Worm (Caenorhabditis elegans) whole organism, early embryonic: ENCODE measurements around the gene srh-243.

Experiments
- B0310.2 ChIP-seq: sonication (generic microtip); optimal IDR thresholded peaks from 2 replicates; lab custom pipeline; 2016; ENCODE audit warnings: mild to moderate bottlenecking, missing genetic modification characterization, missing compliant biosample characterization
- F13C5.2 ChIP-seq: sonication (generic microtip); optimal IDR thresholded peaks from 2 replicates; lab custom pipeline; 2017; ENCODE audit warnings: mild to moderate bottlenecking, missing genetic modification characterization, inconsistent platforms, missing compliant biosample characterization
- aly-1 ChIP-seq: sonication (generic microtip); optimal IDR thresholded peaks from 2 replicates; lab custom pipeline; 2016; ENCODE audit warnings: missing genetic modification characterization, missing compliant biosample characterization
- ama-1 ChIP-seq: fragments of 150-350 bp; optimal IDR thresholded peaks from 2 replicates; lab custom pipeline; 2014
- ceh-13 ChIP-seq: fragments of 200-800 bp; sonication (Bioruptor generic); optimal IDR thresholded peaks from 2 replicates; lab custom pipeline; 2018; ENCODE audit warnings: mild to moderate bottlenecking, missing genetic modification characterization, missing compliant biosample characterization
- ceh-36 ChIP-seq: sonication (generic microtip); optimal IDR thresholded peaks from 2 replicates; lab custom pipeline; 2016; ENCODE audit warnings: missing genetic modification characterization, inconsistent platforms, missing compliant biosample characterization
- ets-7 ChIP-seq: sonication (generic microtip); optimal IDR thresholded peaks from 2 replicates; lab custom pipeline; 2016; ENCODE audit warnings: missing genotype, missing genetic modification characterization, missing compliant biosample characterization
- flt-1 ChIP-seq: fragments of 200-800 bp; sonication (Bioruptor generic); IDR thresholded peaks from 2 replicates; pipeline ENCODE4 v1.3.6; 2022; ENCODE audit warnings: missing genetic modification characterization, missing compliant biosample characterization
- hmbx-1 ChIP-seq: sonication (generic microtip); optimal IDR thresholded peaks from 2 replicates; lab custom pipeline; 2016; ENCODE audit warnings: mild to moderate bottlenecking, missing genetic modification characterization, missing compliant biosample characterization
- hmg-4 ChIP-seq: fragments of 200-800 bp; sonication (Bioruptor generic); optimal IDR thresholded peaks from 2 replicates; lab custom pipeline; 2018; ENCODE audit warnings: mild to moderate bottlenecking, missing genetic modification characterization, missing compliant biosample characterization
- hnd-1 ChIP-seq: sonication (generic microtip); optimal IDR thresholded peaks from 2 replicates; lab custom pipeline; 2016; ENCODE audit warnings: missing genetic modification characterization, missing compliant biosample characterization
- pes-1 ChIP-seq: fragments of 200-800 bp; sonication (Bioruptor generic); IDR thresholded peaks from 2 replicates; pipeline ENCODE4 v1.3.6; 2022; ENCODE audit warnings: missing genetic modification reagents, missing genetic modification characterization, missing compliant biosample characterization
- scrt-1 ChIP-seq: fragments of 200-800 bp; sonication (Bioruptor generic); IDR thresholded peaks from 2 replicates; pipeline ENCODE4 v1.3.6; 2022; ENCODE audit warnings: missing genetic modification characterization, missing compliant biosample characterization
- sea-1 ChIP-seq: fragments of 200-800 bp; sonication (Bioruptor generic); conservative IDR thresholded peaks from 2 replicates; pipeline ENCODE4 v1.3.6; 2022; ENCODE audit warnings: missing genetic modification characterization, missing compliant biosample characterization
- tbx-11 ChIP-seq: fragments of 200-800 bp; sonication (Bioruptor generic); IDR thresholded peaks from 2 replicates; pipeline ENCODE4 v1.3.6; 2022; ENCODE audit warnings: missing genetic modification characterization, missing compliant biosample characterization
- tbx-37 ChIP-seq: fragments of 200-800 bp; sonication (Bioruptor generic); conservative IDR thresholded peaks from 2 replicates; pipeline ENCODE4 v1.3.6; 2022; ENCODE audit warnings: missing genetic modification reagents, missing genetic modification characterization, missing compliant biosample characterization
- tra-4 ChIP-seq: sonication (generic microtip); optimal IDR thresholded peaks from 2 replicates; lab custom pipeline; 2017; ENCODE audit warnings: missing genetic modification characterization, missing compliant biosample characterization

srh-243 gene

DNA sequence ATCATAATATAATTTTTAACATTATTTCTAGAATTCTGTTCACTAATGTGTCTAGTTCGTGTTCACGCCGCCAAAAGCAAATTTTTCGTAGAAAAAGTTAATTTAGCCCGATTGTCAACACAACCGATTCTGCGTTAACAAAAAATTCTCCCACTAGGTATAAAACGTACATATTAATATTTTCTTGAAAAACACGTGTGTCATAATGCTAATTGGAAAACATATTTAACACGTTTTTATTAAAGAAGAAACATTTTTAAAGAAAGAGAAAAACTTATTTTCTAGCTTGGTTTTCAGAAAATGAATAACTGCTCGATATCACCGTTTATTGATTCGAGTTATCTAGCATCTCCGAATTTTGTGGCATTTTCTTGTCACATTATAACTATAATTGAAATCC, at the start of gene srh-243:
TSS of gene srh-243 (plus strand) at position 301 of the 400 bp plus-strand sequence.
- TF ChIP-seq flt-1 (GFP tag; lab: Robert Waterston, UW): no peak
- TF ChIP-seq tbx-11 (GFP tag; lab: Robert Waterston, UW): no peak
- TF ChIP-seq hmg-4 (GFP tag; lab: Kevin White, UChicago): no peak
- no peak for TF ChIP-seq pes-1
- TF ChIP-seq hnd-1 (tag; lab: Kevin White, UChicago): no peak
- TF ChIP-seq sea-1 (GFP tag; lab: Robert Waterston, UW): no peak

- TF ChIP-seq pes-1 (no peak), flt-1 (GFP tag; lab: Robert Waterston, UW) (no peak), ets-7 (tag; lab: Kevin White, UChicago) (no peak), aly-1 (tag; lab: Kevin White, UChicago) (no peak), F13C5.2 (tag; lab: Kevin White, UChicago) (no peak), hnd-1 (tag; lab: Kevin White, UChicago) (no peak), B0310.2 (no peak), hmbx-1 (tag; lab: Kevin White, UChicago) (no peak), scrt-1 (GFP tag; lab: Robert Waterston, UW) (no peak), sea-1 (GFP tag; lab: Robert Waterston, UW) (no peak), ama-1 (lab: Kevin White, UChicago) (no peak), tbx-11 (GFP tag; lab: Robert Waterston, UW) (no peak), tra-4 (no peak), hmg-4 (GFP tag; lab: Kevin White, UChicago) (no peak)
Observed at ce11 chrV:2821618-2822272, 48.5 kb upstream of the srh-243 start, which contains the start of gene srh-36. Gene srh-36 (minus strand): TSS chrV:2821668.

ce11 chrV:2825978-2826377, 44.2 kb upstream of the srh-243 start:
- peak; percentile 88 for TF ChIP-seq ceh-36 (tag; lab: Kevin White, UChicago)
- no peak for TF ChIP-seq ceh-13 (GFP tag; lab: Kevin White, UChicago)

ce11 chrV:2826815-2827214, 43.4 kb upstream of the srh-243 start, which contains the start of gene T03D3.5:
Gene T03D3.5 (minus strand): TSS chrV:2826835.
- TF ChIP-seq hmbx-1 (tag; lab: Kevin White, UChicago): no peak
- no peak for TF ChIP-seq tbx-37 (GFP tag; lab: Robert Waterston, UW)
- TF ChIP-seq hmg-4 (GFP tag; lab: Kevin White, UChicago): no peak
- TF ChIP-seq B0310.2: no peak
- TF ChIP-seq tbx-11 (GFP tag; lab: Robert Waterston, UW): no peak
- TF ChIP-seq ceh-36 (tag; lab: Kevin White, UChicago): no peak
- TF ChIP-seq ets-7 (tag; lab: Kevin White, UChicago): no peak
- no peak for TF ChIP-seq ama-1 (lab: Kevin White, UChicago)
- no peak for TF ChIP-seq scrt-1 (GFP tag; lab: Robert Waterston, UW)
- no peak for TF ChIP-seq F13C5.2 (tag; lab: Kevin White, UChicago)
- TF ChIP-seq flt-1 (GFP tag; lab: Robert Waterston, UW): no peak
- TF ChIP-seq hnd-1 (tag; lab: Kevin White, UChicago): no peak
- TF ChIP-seq ceh-13 (GFP tag; lab: Kevin White, UChicago): no peak
- no peak for TF ChIP-seq sea-1 (GFP tag; lab: Robert Waterston, UW)
- TF ChIP-seq aly-1 (tag; lab: Kevin White, UChicago): no peak
- TF ChIP-seq tra-4: no peak
- no peak for TF ChIP-seq pes-1

DNA sequence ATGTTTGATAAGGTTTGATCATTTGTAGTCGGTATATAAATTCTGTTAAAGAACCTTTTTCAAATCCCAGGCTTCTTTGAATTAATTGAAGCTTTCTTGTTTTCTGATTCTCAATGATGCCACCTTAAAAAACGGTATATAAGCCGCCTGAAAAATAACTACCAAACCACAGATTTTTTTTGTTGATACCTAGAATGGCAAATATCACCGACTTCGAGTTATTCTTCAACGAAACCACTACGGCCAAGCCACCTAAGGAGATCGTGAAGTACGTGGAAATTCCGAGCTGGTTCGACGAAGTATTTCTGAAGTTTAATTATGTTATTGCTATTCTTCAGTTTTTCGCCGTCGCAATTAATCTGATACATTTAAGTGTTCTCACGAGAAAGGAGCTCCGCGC, 39.4 kb upstream of the srh-243 start, which contains the start of gene srw-2:
TSS of gene srw-2 (plus strand) at position 62 of the 400 bp plus-strand sequence.
- TF ChIP-seq tra-4 (no peak), ceh-13 (GFP tag; lab: Kevin White, UChicago) (no peak), aly-1 (tag; lab: Kevin White, UChicago) (no peak), hmg-4 (GFP tag; lab: Kevin White, UChicago) (no peak), sea-1 (GFP tag; lab: Robert Waterston, UW) (no peak), tbx-11 (GFP tag; lab: Robert Waterston, UW) (no peak), ama-1 (lab: Kevin White, UChicago) (no peak), pes-1 (no peak), ets-7 (tag; lab: Kevin White, UChicago) (no peak), B0310.2 (no peak), hmbx-1 (tag; lab: Kevin White, UChicago) (no peak), F13C5.2 (tag; lab: Kevin White, UChicago) (no peak), scrt-1 (GFP tag; lab: Robert Waterston, UW) (no peak), tbx-37 (GFP tag; lab: Robert Waterston, UW) (no peak)

DNA sequence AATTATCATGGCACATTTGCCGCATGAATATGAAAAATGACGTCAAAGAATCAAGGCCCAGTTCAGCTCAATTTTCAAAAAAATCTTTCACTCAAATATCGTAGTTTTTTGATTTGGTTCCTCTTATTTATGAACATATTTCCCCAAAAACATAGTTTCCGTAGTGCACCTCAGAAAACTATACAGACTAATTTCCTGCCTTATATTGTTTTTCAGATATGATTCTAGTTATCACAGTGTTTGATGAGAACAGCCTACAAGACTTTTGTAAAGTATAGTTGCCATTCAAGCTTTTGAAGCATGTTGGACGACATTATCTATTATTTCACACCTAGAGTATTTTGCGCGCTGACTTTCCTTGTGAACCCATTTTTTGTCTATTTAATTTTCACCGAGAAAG, 37.6 kb upstream of the srh-243 start, which contains the start of gene srj-50:
TSS of gene srj-50 (plus strand) at position 301 of the 400 bp plus-strand sequence.
- TF ChIP-seq hnd-1 (tag; lab: Kevin White, UChicago) (no peak), B0310.2 (no peak), ceh-36 (tag; lab: Kevin White, UChicago) (no peak), aly-1 (tag; lab: Kevin White, UChicago) (no peak), scrt-1 (GFP tag; lab: Robert Waterston, UW) (no peak), ceh-13 (GFP tag; lab: Kevin White, UChicago) (no peak), sea-1 (GFP tag; lab: Robert Waterston, UW) (no peak), pes-1 (no peak), F13C5.2 (tag; lab: Kevin White, UChicago) (no peak), hmbx-1 (tag; lab: Kevin White, UChicago) (no peak), ets-7 (tag; lab: Kevin White, UChicago) (no peak), tbx-37 (GFP tag; lab: Robert Waterston, UW) (no peak), hmg-4 (GFP tag; lab: Kevin White, UChicago) (no peak), ama-1 (lab: Kevin White, UChicago) (no peak), flt-1 (GFP tag; lab: Robert Waterston, UW) (no peak), tbx-11 (GFP tag; lab: Robert Waterston, UW) (no peak), tra-4 (no peak)

DNA sequence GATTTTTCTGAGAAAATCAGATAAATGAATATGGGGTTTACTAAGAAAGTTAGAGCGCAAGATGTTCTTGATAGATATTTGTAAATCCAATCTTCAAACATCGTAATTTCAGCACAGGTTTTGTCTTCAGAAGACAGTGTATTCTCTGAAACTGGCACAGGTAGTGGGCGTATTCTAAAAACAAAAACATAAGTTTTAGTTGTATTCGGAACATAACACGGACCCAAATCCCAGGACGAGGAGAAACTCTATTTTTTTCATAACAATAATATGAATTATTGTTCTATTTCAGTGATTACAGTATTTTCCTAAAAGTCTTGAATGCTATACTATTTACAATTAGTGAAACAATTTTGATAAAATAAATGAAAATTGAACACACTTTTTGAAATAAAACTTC, 33.7 kb upstream of the srh-243 start, which contains the start of gene srj-45:
TSS of gene srj-45 (minus strand) at position 101 of the 400 bp plus-strand sequence.
- TF ChIP-seq scrt-1 (GFP tag; lab: Robert Waterston, UW): no peak
- no peak for TF ChIP-seq flt-1 (GFP tag; lab: Robert Waterston, UW)
- no peak for TF ChIP-seq tbx-37 (GFP tag; lab: Robert Waterston, UW)
- TF ChIP-seq hnd-1 (tag; lab: Kevin White, UChicago): no peak
- TF ChIP-seq F13C5.2 (tag; lab: Kevin White, UChicago): no peak
- no peak for TF ChIP-seq sea-1 (GFP tag; lab: Robert Waterston, UW)
- no peak for TF ChIP-seq B0310.2
- TF ChIP-seq ceh-13 (GFP tag; lab: Kevin White, UChicago): no peak
- TF ChIP-seq pes-1: no peak
- no peak for TF ChIP-seq tra-4
- TF ChIP-seq tbx-11 (GFP tag; lab: Robert Waterston, UW): no peak
- no peak for TF ChIP-seq ets-7 (tag; lab: Kevin White, UChicago)
- TF ChIP-seq aly-1 (tag; lab: Kevin White, UChicago): no peak
- no peak for TF ChIP-seq ama-1 (lab: Kevin White, UChicago)
- no peak for TF ChIP-seq hmg-4 (GFP tag; lab: Kevin White, UChicago)
